Worm (Caenorhabditis elegans): ENCODE results near the gene F56D6.11.

DNA sequence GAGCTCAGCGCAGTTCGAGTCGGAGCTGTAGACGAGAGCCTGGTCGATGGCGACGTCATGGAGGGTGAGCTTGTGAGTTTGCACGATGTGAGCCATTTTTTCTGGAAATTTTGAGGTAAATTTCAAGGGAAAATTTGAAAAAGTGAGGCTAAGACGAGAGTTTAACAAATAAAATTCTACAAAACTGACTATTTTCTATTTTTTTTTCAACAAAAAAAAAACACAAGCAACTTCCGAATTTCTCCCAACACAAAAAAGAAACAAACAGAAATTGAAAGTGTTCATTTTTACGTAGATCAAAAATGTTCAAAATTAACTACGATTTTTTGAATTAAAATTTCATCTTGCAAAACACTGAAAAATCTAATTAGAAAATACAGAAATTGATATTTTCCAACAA lies 32.6 kb downstream of the F56D6.11 start, which contains the start of gene F37C4.5:
- no peak for TF ChIP-seq ztf-11 (tag; optimal IDR thresholded peaks at IDR 0.05)
- TF ChIP-seq nhr-28 (tag; optimal IDR thresholded peaks at IDR 0.05) = no peak
- no peak for TF ChIP-seq ceh-43 (GFP tag; optimal IDR thresholded peaks at IDR 0.05)
- no peak for TF ChIP-seq lsy-2 (tag; optimal IDR thresholded peaks at IDR 0.05)
- no peak for TF ChIP-seq lin-13 (tag; optimal IDR thresholded peaks at IDR 0.05)
- TF ChIP-seq nhr-12 (tag; optimal IDR thresholded peaks at IDR 0.05) = no peak
- no peak for TF ChIP-seq zip-8 (tag; optimal IDR thresholded peaks at IDR 0.05)
- TF ChIP-seq snpc-4 (tag; optimal IDR thresholded peaks at IDR 0.05) = no peak
- TF ChIP-seq ham-2 (GFP tag; optimal IDR thresholded peaks at IDR 0.05) = no peak
- TF ChIP-seq pha-4 (tag; optimal IDR thresholded peaks at IDR 0.05) = no peak
- TF ChIP-seq ces-1 (GFP tag; optimal IDR thresholded peaks at IDR 0.05) = no peak
- no peak for TF ChIP-seq blmp-1 (tag; optimal IDR thresholded peaks at IDR 0.05)
- TF ChIP-seq M03D4.4 (tag; optimal IDR thresholded peaks at IDR 0.05) = no peak

Measured in whole organism, mixed stage, embryonic.